Worm (Caenorhabditis elegans): ENCODE measurements around the gene C55B6.5.
A peak's percentile ranks its signal among the peaks of the same experiment; 100 is the strongest.

The C55B6.5 gene

ce11 chrX:7229357-7229756 lies 24.3 kb upstream of the C55B6.5 start:
- TF ChIP-seq snu-23 (GFP tag; optimal IDR thresholded peaks at IDR 0.05) = no peak
- no peak for TF ChIP-seq lin-15B (tag; optimal IDR thresholded peaks at IDR 0.05)
- no peak for TF ChIP-seq elt-2 (tag; optimal IDR thresholded peaks at IDR 0.05)
- no peak for TF ChIP-seq nhr-47 (tag; optimal IDR thresholded peaks at IDR 0.05)
- no peak for TF ChIP-seq lir-3 (tag; optimal IDR thresholded peaks at IDR 0.05; ENCODE audit: poor library complexity)
- no peak for TF ChIP-seq C16A3.4 (tag; optimal IDR thresholded peaks at IDR 0.05)
- TF ChIP-seq swsn-7 (tag; optimal IDR thresholded peaks at IDR 0.05) = no peak
- TF ChIP-seq lin-35 (GFP tag; optimal IDR thresholded peaks at IDR 0.05) = no peak
- TF ChIP-seq lin-13 (GFP tag; optimal IDR thresholded peaks at IDR 0.05) = no peak
- TF ChIP-seq mab-9 (GFP tag; IDR thresholded peaks at IDR 0.05) = no peak
- TF ChIP-seq sptf-1 (tag; optimal IDR thresholded peaks at IDR 0.05) = no peak
- TF ChIP-seq efl-1 (optimal IDR thresholded peaks at IDR 0.05) = no peak
- no peak for TF ChIP-seq efl-1 (GFP tag; optimal IDR thresholded peaks at IDR 0.05 in 1 of 2)
- TF ChIP-seq alr-1 (tag; optimal IDR thresholded peaks at IDR 0.05; ENCODE audit: borderline replicate concordance) = no peak
- no peak for TF ChIP-seq sup-37 (GFP tag; optimal IDR thresholded peaks at IDR 0.05)
- TF ChIP-seq skn-1 (tag; optimal IDR thresholded peaks at IDR 0.05) = no peak
- TF ChIP-seq ama-1 (optimal IDR thresholded peaks at IDR 0.05) = no peak
- no peak for TF ChIP-seq pax-3 (tag; optimal IDR thresholded peaks at IDR 0.05)
- no peak for TF ChIP-seq C04F5.9 (tag; optimal IDR thresholded peaks at IDR 0.05)

ce11 chrX:7225028-7225427 lies 19.9 kb upstream of the C55B6.5 start:
- TF ChIP-seq rnt-1 (tag; optimal IDR thresholded peaks at IDR 0.05) = peak; percentile 53
- peak; percentile 21 for TF ChIP-seq lin-14 (GFP tag; optimal IDR thresholded peaks at IDR 0.05)
- TF ChIP-seq nhr-20 (tag; optimal IDR thresholded peaks at IDR 0.05) = peak; percentile 8
- peak; percentile 41 for TF ChIP-seq nhr-71 (tag; optimal IDR thresholded peaks at IDR 0.05)
- TF ChIP-seq irx-1 (tag; optimal IDR thresholded peaks at IDR 0.05) = no peak

- TF ChIP-seq pax-3 (tag; optimal IDR thresholded peaks at IDR 0.05) (no peak), lin-14 (GFP tag; optimal IDR thresholded peaks at IDR 0.05) (peak; percentile 28), F16B12.6 (tag; optimal IDR thresholded peaks at IDR 0.05) (no peak)
These were observed 19.4 kb upstream of the C55B6.5 start for ce11 chrX:7224510-7224909.

- TF ChIP-seq lin-14 (GFP tag; optimal IDR thresholded peaks at IDR 0.05) (peak; percentile 50), mab-9 (GFP tag; IDR thresholded peaks at IDR 0.05) (no peak), tbx-2 (tag; optimal IDR thresholded peaks at IDR 0.05) (no peak)
These were observed 17.3 kb upstream of the C55B6.5 start for ce11 chrX:7222383-7222782.

ce11 chrX:7220209-7220608 lies 15.1 kb upstream of the C55B6.5 start:
- TF ChIP-seq vab-15 (tag; optimal IDR thresholded peaks at IDR 0.05) (no peak), isw-1 (GFP tag; IDR thresholded peaks at IDR 0.05) (no peak), elt-3 (tag; optimal IDR thresholded peaks at IDR 0.05) (no peak), unc-62 (GFP tag; optimal IDR thresholded peaks at IDR 0.05) (no peak), nhr-237 (tag; optimal IDR thresholded peaks at IDR 0.05) (no peak), pax-3 (tag; optimal IDR thresholded peaks at IDR 0.05) (no peak), nhr-76 (tag; optimal IDR thresholded peaks at IDR 0.05) (no peak), irx-1 (tag; optimal IDR thresholded peaks at IDR 0.05) (no peak), pag-3 (tag; optimal IDR thresholded peaks at IDR 0.05; ENCODE audit: borderline replicate concordance, insufficient read depth) (no peak), lin-15B (tag; optimal IDR thresholded peaks at IDR 0.05) (no peak), lin-13 (GFP tag; optimal IDR thresholded peaks at IDR 0.05) (no peak), unc-30 (tag; optimal IDR thresholded peaks at IDR 0.05) (no peak), F16B12.6 (tag; optimal IDR thresholded peaks at IDR 0.05) (no peak), hpl-2 (GFP tag; optimal IDR thresholded peaks at IDR 0.05) (no peak), lir-3 (tag; optimal IDR thresholded peaks at IDR 0.05; ENCODE audit: poor library complexity) (no peak), fkh-10 (GFP tag; optimal IDR thresholded peaks at IDR 0.05) (no peak), skn-1 (tag; optimal IDR thresholded peaks at IDR 0.05) (no peak)
